Worm (Caenorhabditis elegans) whole organism, late embryonic: ENCODE results near the gene oma-1.

Experiments
- C08G9.2 ChIP-seq: sonication (generic microtip); optimal IDR thresholded peaks from 2 replicates; lab custom pipeline; 2016; ENCODE audit warnings: mild to moderate bottlenecking, missing genetic modification characterization, moderate library complexity, missing compliant biosample characterization
- C38D4.7 ChIP-seq: fragments of 200-800 bp; sonication (Bioruptor generic); optimal IDR thresholded peaks from 2 replicates; lab custom pipeline; 2018; ENCODE audit warnings: mild to moderate bottlenecking, missing genetic modification characterization, moderate library complexity, missing compliant biosample characterization
- F13H6.1 ChIP-seq: sonication (generic microtip); optimal IDR thresholded peaks from 2 replicates; lab custom pipeline; 2016; ENCODE audit warnings: missing genetic modification characterization, missing compliant biosample characterization
- K02D7.2 ChIP-seq: sonication (generic microtip); optimal IDR thresholded peaks from 2 replicates; lab custom pipeline; 2017; ENCODE audit warnings: mild to moderate bottlenecking, missing genetic modification characterization, missing compliant biosample characterization
- K09A11.1 ChIP-seq: sonication (generic microtip); optimal IDR thresholded peaks from 2 replicates; lab custom pipeline; 2017; ENCODE audit warnings: antibody characterized with exemption, mild to moderate bottlenecking, missing genetic modification characterization, missing compliant biosample characterization; ENCODE audit not compliant: insufficient read depth
- Y22D7AL.16 ChIP-seq: sonication (generic microtip); optimal IDR thresholded peaks from 2 replicates; lab custom pipeline; 2016; ENCODE audit warnings: missing genetic modification characterization, missing compliant biosample characterization
- ama-1 ChIP-seq: fragments of 150-350 bp; optimal IDR thresholded peaks from 2 replicates; lab custom pipeline; 2014
- ceh-19 ChIP-seq: fragments of 200-800 bp; sonication (Bioruptor generic); optimal IDR thresholded peaks from 2 replicates; lab custom pipeline; 2018; ENCODE audit warnings: mild to moderate bottlenecking, missing genetic modification characterization, missing compliant biosample characterization
- ceh-22 ChIP-seq: sonication (generic microtip); optimal IDR thresholded peaks from 2 replicates; lab custom pipeline; 2017; ENCODE audit warnings: missing biosample characterization, missing genetic modification characterization
- ceh-30 ChIP-seq: fragments of 150-350 bp; optimal IDR thresholded peaks from 2 replicates; lab custom pipeline; 2014; ENCODE audit warnings: missing biosample characterization, missing genetic modification characterization
- ceh-31 ChIP-seq: sonication (generic microtip); optimal IDR thresholded peaks from 2 replicates; lab custom pipeline; 2016; ENCODE audit warnings: missing genetic modification characterization, missing compliant biosample characterization
- ceh-45 ChIP-seq: fragments of 200-800 bp; sonication (Bioruptor generic); IDR thresholded peaks from 2 replicates; pipeline ENCODE4 v1.3.6; 2022; ENCODE audit warnings: missing genetic modification reagents, missing genetic modification characterization, missing compliant biosample characterization
- ceh-48 ChIP-seq: sonication (generic microtip); optimal IDR thresholded peaks from 2 replicates; lab custom pipeline; 2016; ENCODE audit warnings: missing genetic modification characterization, inconsistent platforms, missing compliant biosample characterization
- ceh-6 ChIP-seq: fragments of 200-800 bp; sonication (Bioruptor generic); optimal IDR thresholded peaks from 2 replicates; lab custom pipeline; 2018; ENCODE audit warnings: mild to moderate bottlenecking, missing genetic modification characterization, missing compliant biosample characterization
- dmd-4 ChIP-seq: sonication (generic microtip); optimal IDR thresholded peaks from 2 replicates; lab custom pipeline; 2016; ENCODE audit warnings: borderline replicate concordance, missing genetic modification characterization, missing compliant biosample characterization
- dve-1 ChIP-seq: sonication (generic microtip); optimal IDR thresholded peaks from 2 replicates; lab custom pipeline; 2017; ENCODE audit warnings: antibody characterized with exemption, mild to moderate bottlenecking, missing genetic modification characterization, missing compliant biosample characterization
- elt-2 ChIP-seq: sonication (generic microtip); optimal IDR thresholded peaks from 2 replicates; lab custom pipeline; 2016; ENCODE audit warnings: missing genetic modification reagents, missing genetic modification characterization, missing compliant biosample characterization
- fkh-10 ChIP-seq: fragments of 150-350 bp; optimal IDR thresholded peaks from 2 replicates; lab custom pipeline; 2014; ENCODE audit warnings: missing biosample characterization, missing genetic modification reagents, missing genetic modification characterization
- fkh-6 ChIP-seq: sonication (generic microtip); optimal IDR thresholded peaks from 2 replicates; lab custom pipeline; 2016; ENCODE audit warnings: missing genetic modification characterization, missing compliant biosample characterization
- gmeb-2 ChIP-seq: sonication (generic microtip); optimal IDR thresholded peaks from 2 replicates; lab custom pipeline; 2016; ENCODE audit warnings: missing genetic modification characterization, inconsistent platforms, missing compliant biosample characterization
- hlh-13 ChIP-seq: fragments of 200-800 bp; sonication (Bioruptor generic); optimal IDR thresholded peaks from 2 replicates; lab custom pipeline; 2018; ENCODE audit warnings: mild to moderate bottlenecking, missing genetic modification characterization, missing compliant biosample characterization
- hlh-8 ChIP-seq: sonication (generic microtip); optimal IDR thresholded peaks from 2 replicates; lab custom pipeline; 2016; ENCODE audit warnings: missing genotype, missing genetic modification characterization, missing compliant biosample characterization
- lim-6 ChIP-seq: sonication (generic microtip); optimal IDR thresholded peaks from 2 replicates; lab custom pipeline; 2016; ENCODE audit warnings: missing genetic modification characterization, missing compliant biosample characterization
- nfya-1 ChIP-seq: sonication (generic microtip); optimal IDR thresholded peaks from 2 replicates; lab custom pipeline; 2017; ENCODE audit warnings: missing genetic modification characterization, mild to moderate bottlenecking, missing compliant biosample characterization, antibody characterized with exemption, moderate library complexity
- nhr-11 ChIP-seq: fragments of 150-350 bp; optimal IDR thresholded peaks from 2 replicates; lab custom pipeline; 2014; ENCODE audit warnings: missing biosample characterization, missing genetic modification characterization
- nhr-232 ChIP-seq: sonication (generic microtip); optimal IDR thresholded peaks from 2 replicates; lab custom pipeline; 2016; ENCODE audit warnings: missing genetic modification characterization, missing compliant biosample characterization
- npax-4 ChIP-seq: sonication (generic microtip); optimal IDR thresholded peaks from 2 replicates; lab custom pipeline; 2016; ENCODE audit warnings: missing genetic modification characterization, missing compliant biosample characterization
- odd-2 ChIP-seq: sonication (generic microtip); optimal IDR thresholded peaks from 2 replicates; lab custom pipeline; 2017; ENCODE audit warnings: antibody characterized with exemption, mild to moderate bottlenecking, missing genetic modification characterization, missing compliant biosample characterization
- pag-3 ChIP-seq: sonication (generic microtip); optimal IDR thresholded peaks from 2 replicates; lab custom pipeline; 2016; ENCODE audit warnings: missing compliant biosample characterization, missing genetic modification characterization, borderline replicate concordance
- pha-2 ChIP-seq: sonication (generic microtip); optimal IDR thresholded peaks from 2 replicates; lab custom pipeline; 2017; ENCODE audit warnings: mild to moderate bottlenecking, missing genetic modification characterization, missing compliant biosample characterization
- pqm-1 ChIP-seq: sonication (generic microtip); optimal IDR thresholded peaks from 2 replicates; lab custom pipeline; 2016; ENCODE audit warnings: missing genetic modification characterization, missing compliant biosample characterization
- ref-2 ChIP-seq: sonication (generic microtip); optimal IDR thresholded peaks from 2 replicates; lab custom pipeline; 2016; ENCODE audit warnings: missing genetic modification characterization, missing compliant biosample characterization
- rnt-1 ChIP-seq: sonication (generic microtip); optimal IDR thresholded peaks from 2 replicates; lab custom pipeline; 2016; ENCODE audit warnings: missing genetic modification characterization, missing compliant biosample characterization
- sdc-2 ChIP-seq: sonication (generic microtip); optimal IDR thresholded peaks from 2 replicates; lab custom pipeline; 2016; ENCODE audit warnings: missing genotype, missing genetic modification characterization, missing compliant biosample characterization
- sox-2 ChIP-seq: fragments of 200-800 bp; sonication (Bioruptor generic); IDR thresholded peaks from 2 replicates; pipeline ENCODE4 v1.3.6; 2022; ENCODE audit warnings: missing genetic modification reagents, missing genetic modification characterization, missing compliant biosample characterization
- tbx-2 ChIP-seq: sonication (generic microtip); optimal IDR thresholded peaks from 2 replicates; lab custom pipeline; 2016; ENCODE audit warnings: missing genetic modification characterization, missing compliant biosample characterization
- ttx-3 ChIP-seq: sonication (generic microtip); optimal IDR thresholded peaks from 2 replicates; lab custom pipeline; 2016; ENCODE audit warnings: missing genetic modification reagents, missing genetic modification characterization, missing compliant biosample characterization
- unc-3 ChIP-seq, 2 experiments: fragments of 200-800 bp in 1 of 2; sonication (Bioruptor generic) in 1 of 2; sonication (generic microtip) in 1 of 2; conservative IDR thresholded peaks in 1 of 2; optimal IDR thresholded peaks in 1 of 2; 2 replicates each; pipeline versions ENCODE4 v1.3.6 to Lab custom; 2016 to 2022; ENCODE audit warnings: missing compliant biosample characterization in 2 of 2, missing genetic modification characterization in 2 of 2, missing genetic modification reagents in 1 of 2
- unc-42 ChIP-seq: sonication (generic microtip); optimal IDR thresholded peaks from 2 replicates; lab custom pipeline; 2016; ENCODE audit warnings: missing genotype, missing genetic modification characterization, missing compliant biosample characterization
- zip-5 ChIP-seq: sonication (generic microtip); optimal IDR thresholded peaks from 2 replicates; lab custom pipeline; 2016; ENCODE audit warnings: missing genetic modification characterization, missing compliant biosample characterization

oma-1 gene

ce11 chrIV:8888525-8889026 is at the start of gene oma-1:
oma-1 (plus strand) TSS chrIV:8888976.
- TF ChIP-seq fkh-6 (no peak), K09A11.1 (tag; lab: Kevin White, UChicago) (no peak), fkh-10 (GFP tag; lab: Kevin White, UChicago) (no peak), C38D4.7 (GFP tag; lab: Kevin White, UChicago) (no peak), dve-1 (tag; lab: Kevin White, UChicago) (no peak), nfya-1 (tag; lab: Kevin White, UChicago) (no peak), ceh-6 (GFP tag; lab: Kevin White, UChicago) (no peak), gmeb-2 (no peak), ceh-45 (no peak), ama-1 (lab: Kevin White, UChicago) (no peak)

ce11 chrIV:8840161-8840765 is 48.5 kb upstream of the oma-1 start, which contains the start of the genes T28C6.11 and T11B7.1:
T28C6.11 (minus strand) TSS chrIV:8840261.
T11B7.1 (plus strand) TSS chrIV:8840715.
- no peak for TF ChIP-seq ceh-31 (tag; lab: Kevin White, UChicago)
- TF ChIP-seq sox-2 (GFP tag; lab: Robert Waterston, UW): no peak
- no peak for TF ChIP-seq nhr-11 (tag; lab: Kevin White, UChicago)
- TF ChIP-seq sdc-2 (tag; lab: Kevin White, UChicago): no peak
- no peak for TF ChIP-seq rnt-1 (tag; lab: Kevin White, UChicago)
- no peak for TF ChIP-seq unc-42 (tag; lab: Kevin White, UChicago)
- TF ChIP-seq ceh-22 (tag; lab: Kevin White, UChicago): no peak
- no peak for TF ChIP-seq ceh-45
- TF ChIP-seq Y22D7AL.16: no peak
- no peak for TF ChIP-seq ref-2
- TF ChIP-seq nhr-232 (tag; lab: Kevin White, UChicago): no peak
- no peak for TF ChIP-seq npax-4 (tag; lab: Kevin White, UChicago)
- no peak for TF ChIP-seq dmd-4 (tag; lab: Kevin White, UChicago)
- TF ChIP-seq C08G9.2 (tag; lab: Kevin White, UChicago): no peak
- no peak for TF ChIP-seq K02D7.2 (tag; lab: Kevin White, UChicago)
- no peak for TF ChIP-seq zip-5 (tag; lab: Kevin White, UChicago)
- no peak for TF ChIP-seq ceh-48 (tag; lab: Kevin White, UChicago)
- no peak for TF ChIP-seq lim-6 (tag; lab: Kevin White, UChicago)

- TF ChIP-seq hlh-13 (no peak), pha-2 (no peak), ttx-3 (tag; lab: Kevin White, UChicago) (no peak), pag-3 (tag; lab: Kevin White, UChicago) (no peak), elt-2 (no peak), odd-2 (no peak), dmd-4 (tag; lab: Kevin White, UChicago) (no peak), unc-3 (GFP tag; conservative IDR thresholded peaks at IDR 0.05; lab: Robert Waterston, UW) (no peak), unc-3 (tag; optimal IDR thresholded peaks at IDR 0.05; lab: Kevin White, UChicago) (no peak), gmeb-2 (no peak), hlh-8 (tag; lab: Kevin White, UChicago) (no peak), ceh-19 (GFP tag; lab: Kevin White, UChicago) (no peak), pqm-1 (tag; lab: Kevin White, UChicago) (no peak), ceh-30 (tag; lab: Kevin White, UChicago) (no peak), tbx-2 (tag; lab: Kevin White, UChicago) (no peak), F13H6.1 (tag; lab: Kevin White, UChicago) (no peak)
Observed at ce11 chrIV:8844457-8844856, 44.3 kb upstream of the oma-1 start, which contains the start of gene T11B7.2. T11B7.2 (minus strand) TSS chrIV:8844557.
